Worm (Caenorhabditis elegans): ENCODE results near the gene skih-2.
A peak's percentile ranks its signal among the peaks of the same experiment; 100 is the strongest.

Gene skih-2

DNA sequence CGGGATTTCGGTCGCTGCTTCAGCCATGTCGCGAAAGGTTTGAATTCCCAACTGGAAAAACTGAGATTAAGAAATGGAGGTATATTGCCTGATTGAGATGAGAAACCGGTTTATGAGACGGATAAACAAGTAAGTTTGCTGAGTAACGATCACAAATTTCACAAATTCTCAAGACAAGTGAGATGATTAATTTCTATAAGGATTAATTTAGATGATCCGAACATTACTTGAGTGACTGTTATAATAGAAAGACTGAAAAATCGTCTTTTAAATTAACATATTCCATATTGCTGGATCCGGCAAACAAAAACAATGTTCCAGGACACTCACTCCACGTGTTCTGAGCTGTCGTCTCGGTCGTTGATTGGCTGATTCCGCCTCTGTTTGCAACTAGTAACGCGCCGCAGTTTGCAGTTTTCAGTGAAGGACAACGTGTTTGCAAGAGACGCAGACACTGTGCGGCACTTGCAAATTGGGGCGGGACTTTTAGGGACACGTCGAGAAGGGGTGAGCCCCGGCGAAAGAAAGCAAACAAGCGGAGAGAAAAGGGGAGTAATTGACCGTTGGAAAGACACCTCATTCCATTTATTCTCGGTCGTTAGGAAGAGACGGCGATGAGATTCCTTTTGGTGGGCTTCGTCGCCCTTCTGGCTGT lies 23.2 kb downstream of the skih-2 start, which contains the start of the genes imp-2 and enpl-1:
imp-2 (minus strand) TSS at position 51 of the 655 bp plus-strand sequence.
enpl-1 (plus strand) TSS at position 462 of the 655 bp plus-strand sequence.
- TF ChIP-seq ama-1 (optimal IDR thresholded peaks at IDR 0.05) (no peak), tbx-11 (GFP tag; IDR thresholded peaks at IDR 0.05) (no peak), hmg-4 (GFP tag; optimal IDR thresholded peaks at IDR 0.05) (peak; percentile 68), hmbx-1 (tag; optimal IDR thresholded peaks at IDR 0.05) (no peak), tra-4 (tag; optimal IDR thresholded peaks at IDR 0.05) (no peak), pes-1 (GFP tag; IDR thresholded peaks at IDR 0.05) (no peak), hnd-1 (tag; optimal IDR thresholded peaks at IDR 0.05) (no peak), aly-1 (tag; optimal IDR thresholded peaks at IDR 0.05) (peak; percentile 60), flt-1 (GFP tag; IDR thresholded peaks at IDR 0.05) (0 out of 2 replicates have a peak, but pooled peaks have one; percentile 36), sea-1 (GFP tag; conservative IDR thresholded peaks at IDR 0.05) (no peak), ets-7 (tag; optimal IDR thresholded peaks at IDR 0.05) (no peak), ceh-36 (tag; optimal IDR thresholded peaks at IDR 0.05) (no peak), scrt-1 (GFP tag; IDR thresholded peaks at IDR 0.05) (no peak), ceh-13 (GFP tag; optimal IDR thresholded peaks at IDR 0.05) (no peak), tbx-37 (GFP tag; conservative IDR thresholded peaks at IDR 0.05) (no peak), F13C5.2 (tag; optimal IDR thresholded peaks at IDR 0.05) (peak; percentile 86), B0310.2 (tag; optimal IDR thresholded peaks at IDR 0.05) (no peak)

DNA sequence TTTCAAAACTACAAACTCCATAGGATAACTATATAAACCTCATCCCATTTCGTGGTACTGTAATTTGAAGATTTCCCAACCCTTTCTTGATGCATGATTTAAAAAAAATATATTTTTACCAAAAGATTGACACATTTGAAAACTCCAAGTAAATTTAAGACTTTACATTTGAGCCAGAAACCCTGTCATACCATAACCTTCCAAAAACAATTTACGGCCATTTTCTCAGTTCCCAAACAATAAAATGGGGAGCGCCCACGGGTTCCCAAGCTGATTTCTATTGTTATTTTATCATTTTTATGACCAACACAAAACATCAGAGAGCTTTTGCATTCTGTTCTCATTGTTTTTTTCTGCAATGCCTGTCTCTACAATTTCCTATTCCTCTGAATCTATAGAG lies 29.5 kb downstream of the skih-2 start, which contains the start of gene clc-9:
clc-9 (plus strand) TSS at position 301 of the 400 bp plus-strand sequence.
- no peak for TF ChIP-seq ceh-13 (GFP tag; optimal IDR thresholded peaks at IDR 0.05)
- no peak for TF ChIP-seq tbx-11 (GFP tag; IDR thresholded peaks at IDR 0.05)
- no peak for TF ChIP-seq hmbx-1 (tag; optimal IDR thresholded peaks at IDR 0.05)
- TF ChIP-seq pes-1 (GFP tag; IDR thresholded peaks at IDR 0.05), result no peak

DNA sequence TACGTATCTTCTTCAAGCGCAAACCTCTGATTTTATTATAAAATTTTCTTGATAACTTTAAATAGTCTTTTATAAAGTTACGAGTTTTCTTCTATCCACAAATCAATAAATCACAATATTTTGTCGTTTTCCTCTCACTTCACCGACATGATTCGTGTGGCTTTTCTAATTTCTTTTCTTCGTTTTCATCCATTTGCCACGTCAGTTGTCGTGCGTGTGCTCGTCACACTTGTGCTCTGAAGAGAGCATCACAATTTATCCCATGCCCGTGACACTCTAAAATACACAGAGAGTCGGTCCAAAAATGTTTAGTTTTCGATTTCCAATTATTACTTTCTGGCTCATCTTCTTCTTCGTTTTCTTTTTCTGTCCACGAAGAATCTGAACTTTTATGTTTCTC lies 30.3 kb downstream of the skih-2 start:
- TF ChIP-seq ceh-13 (GFP tag; optimal IDR thresholded peaks at IDR 0.05) (no peak), tbx-37 (GFP tag; conservative IDR thresholded peaks at IDR 0.05) (no peak), B0310.2 (tag; optimal IDR thresholded peaks at IDR 0.05) (no peak), hnd-1 (tag; optimal IDR thresholded peaks at IDR 0.05) (no peak), scrt-1 (GFP tag; IDR thresholded peaks at IDR 0.05) (no peak), flt-1 (GFP tag; IDR thresholded peaks at IDR 0.05) (no peak), tbx-11 (GFP tag; IDR thresholded peaks at IDR 0.05) (no peak)

DNA sequence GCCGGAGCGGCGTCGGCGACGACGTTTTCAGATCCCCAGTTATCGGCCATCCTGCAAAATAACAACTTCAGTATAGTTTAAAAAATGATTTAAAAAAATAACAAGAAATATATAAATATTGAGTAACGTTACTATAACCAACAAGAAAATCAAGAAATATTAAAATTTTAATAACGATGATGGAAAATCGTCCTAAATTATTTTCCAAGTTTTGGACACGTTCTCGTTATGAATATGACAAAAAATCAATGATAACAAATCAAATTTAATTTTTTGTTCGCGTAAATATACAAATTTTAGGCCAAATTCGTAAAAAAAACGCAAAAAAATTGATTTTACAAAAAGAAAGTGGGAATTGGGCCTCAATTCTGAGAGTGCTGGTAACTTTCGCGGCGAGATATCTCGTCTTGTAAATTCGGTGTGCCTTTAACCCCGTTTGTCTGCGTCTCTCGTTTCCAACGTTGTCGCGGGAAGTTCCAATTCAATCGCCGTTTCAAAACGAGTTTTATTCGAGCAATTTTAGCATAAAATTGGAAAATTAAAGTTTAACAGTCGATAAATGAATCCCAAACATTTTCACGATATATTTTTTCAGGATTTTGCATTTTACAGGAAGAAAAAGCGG lies 31.1 kb downstream of the skih-2 start, which contains the start of gene rps-5:
rps-5 (minus strand) TSS at position 51 of the 625 bp plus-strand sequence.
- TF ChIP-seq tbx-11 (GFP tag; IDR thresholded peaks at IDR 0.05), result no peak
- no peak for TF ChIP-seq hmbx-1 (tag; optimal IDR thresholded peaks at IDR 0.05)
- no peak for TF ChIP-seq hnd-1 (tag; optimal IDR thresholded peaks at IDR 0.05)
- TF ChIP-seq ama-1 (optimal IDR thresholded peaks at IDR 0.05), result no peak
- no peak for TF ChIP-seq pes-1 (GFP tag; IDR thresholded peaks at IDR 0.05)
- no peak for TF ChIP-seq ets-7 (tag; optimal IDR thresholded peaks at IDR 0.05)
- TF ChIP-seq ceh-36 (tag; optimal IDR thresholded peaks at IDR 0.05), result no peak
- TF ChIP-seq sea-1 (GFP tag; conservative IDR thresholded peaks at IDR 0.05), result no peak
- no peak for TF ChIP-seq tbx-37 (GFP tag; conservative IDR thresholded peaks at IDR 0.05)
- no peak for TF ChIP-seq F13C5.2 (tag; optimal IDR thresholded peaks at IDR 0.05)
- TF ChIP-seq B0310.2 (tag; optimal IDR thresholded peaks at IDR 0.05), result no peak

DNA sequence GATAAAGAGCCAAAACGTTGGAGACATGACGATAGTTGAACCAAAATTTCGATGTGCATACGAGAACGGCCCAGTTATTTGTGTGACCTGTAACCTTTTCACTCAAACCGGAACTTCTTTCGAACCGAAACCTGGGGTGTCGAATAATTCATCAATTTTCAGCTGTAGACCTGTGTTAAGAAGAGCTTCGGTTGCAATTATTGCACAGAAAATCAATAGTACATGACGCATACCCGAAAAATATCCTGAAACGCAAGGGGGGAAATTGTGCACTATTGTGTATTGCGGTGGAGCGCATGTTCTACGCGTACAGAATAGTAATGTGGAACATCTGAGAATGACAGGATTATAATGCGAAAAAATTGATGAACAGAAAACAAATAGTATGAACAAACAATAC lies 32.4 kb downstream of the skih-2 start, which contains the start of gene pigk-1:
pigk-1 (minus strand) TSS at position 248 of the 400 bp plus-strand sequence.
- TF ChIP-seq tbx-37 (GFP tag; conservative IDR thresholded peaks at IDR 0.05) (no peak), hmg-4 (GFP tag; optimal IDR thresholded peaks at IDR 0.05) (no peak), aly-1 (tag; optimal IDR thresholded peaks at IDR 0.05) (no peak), sea-1 (GFP tag; conservative IDR thresholded peaks at IDR 0.05) (no peak), B0310.2 (tag; optimal IDR thresholded peaks at IDR 0.05) (no peak), F13C5.2 (tag; optimal IDR thresholded peaks at IDR 0.05) (no peak), tbx-11 (GFP tag; IDR thresholded peaks at IDR 0.05) (no peak)

DNA sequence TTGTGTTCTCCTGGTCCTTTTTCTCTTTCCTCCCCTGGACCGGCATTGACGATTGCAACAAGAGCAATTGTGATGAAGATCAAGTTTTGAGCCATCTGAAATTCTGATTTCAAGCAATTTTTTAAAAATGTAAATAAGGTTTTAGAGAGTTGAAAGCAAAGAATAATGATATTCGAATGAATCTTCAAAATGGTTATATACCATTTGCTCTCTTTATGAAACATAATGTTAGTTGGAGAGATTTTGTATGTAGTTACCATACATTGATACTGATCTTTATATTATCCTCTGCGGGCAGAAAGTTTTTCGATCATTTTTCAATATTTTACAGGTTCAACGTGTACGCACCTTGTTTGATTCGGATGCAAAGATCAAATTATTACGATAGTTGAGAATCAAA lies 36.4 kb downstream of the skih-2 start, which contains the start of gene srlf-24:
srlf-24 (minus strand) TSS at position 101 of the 400 bp plus-strand sequence.
- TF ChIP-seq flt-1 (GFP tag; IDR thresholded peaks at IDR 0.05), result no peak

DNA sequence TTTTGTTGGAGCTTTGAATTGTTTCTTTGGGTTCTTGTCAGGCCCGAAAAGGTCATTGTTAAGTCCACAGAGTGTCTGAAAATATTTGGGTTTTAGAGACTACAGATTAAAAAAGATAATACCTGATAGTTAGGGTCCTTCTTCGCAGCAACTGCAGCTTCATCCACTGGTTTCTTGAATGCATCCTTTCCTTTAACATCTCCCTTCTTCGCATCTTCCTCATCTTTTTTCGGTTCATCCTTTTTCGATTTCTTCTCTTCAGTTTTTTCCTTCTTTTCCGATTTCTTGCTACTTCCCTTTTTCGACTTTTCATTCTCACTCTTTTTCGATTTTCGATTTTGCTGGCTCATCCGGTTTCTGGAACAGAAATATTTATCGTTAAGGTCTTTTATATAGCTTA lies 38.7 kb downstream of the skih-2 start:
- TF ChIP-seq hmg-4 (GFP tag; optimal IDR thresholded peaks at IDR 0.05), result no peak
- no peak for TF ChIP-seq hmbx-1 (tag; optimal IDR thresholded peaks at IDR 0.05)

DNA sequence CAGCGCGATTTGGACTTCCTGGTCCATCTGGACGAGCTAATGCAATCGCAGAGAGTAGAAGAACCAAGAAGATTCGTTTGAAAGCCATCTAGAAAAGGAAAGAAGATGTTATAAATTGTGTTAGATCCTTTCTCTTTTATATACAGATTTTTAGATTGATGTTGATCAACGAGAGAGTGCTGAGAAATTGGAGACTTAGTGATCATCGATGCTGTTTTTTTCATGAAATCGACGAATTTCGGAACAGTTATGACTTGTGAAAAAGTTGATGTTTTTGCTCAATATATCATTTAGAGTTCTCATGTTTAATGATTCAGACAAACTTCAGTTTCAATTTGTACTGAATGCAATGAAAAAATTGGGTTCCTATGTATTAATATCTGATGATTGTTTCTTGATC lies 39.6 kb downstream of the skih-2 start, which contains the start of gene srlf-17:
srlf-17 (minus strand) TSS at position 101 of the 400 bp plus-strand sequence.
- TF ChIP-seq B0310.2 (tag; optimal IDR thresholded peaks at IDR 0.05), result no peak
- no peak for TF ChIP-seq hnd-1 (tag; optimal IDR thresholded peaks at IDR 0.05)

DNA sequence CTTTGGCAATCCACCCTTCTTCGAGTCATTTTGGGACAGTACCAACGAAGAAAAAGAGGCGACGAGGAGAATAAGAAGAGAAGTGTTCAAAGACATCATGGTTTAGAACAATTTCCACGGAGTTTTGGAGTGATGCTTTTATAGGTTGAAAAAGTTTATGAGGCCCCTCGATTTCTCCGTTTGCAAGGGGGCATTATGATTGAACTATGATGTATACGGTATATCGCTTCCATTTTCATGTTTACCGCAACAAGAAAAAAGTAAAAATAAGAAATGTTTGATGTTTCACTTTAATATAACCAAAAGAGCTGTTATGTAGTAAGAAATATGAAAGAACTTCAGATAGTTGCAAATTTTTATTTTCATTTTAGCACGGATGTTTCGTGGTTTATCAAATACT lies 40.8 kb downstream of the skih-2 start, which contains the start of gene srlf-18:
srlf-18 (minus strand) TSS at position 101 of the 400 bp plus-strand sequence.
- TF ChIP-seq hmg-4 (GFP tag; optimal IDR thresholded peaks at IDR 0.05), result no peak
- no peak for TF ChIP-seq flt-1 (GFP tag; IDR thresholded peaks at IDR 0.05)
- no peak for TF ChIP-seq ceh-36 (tag; optimal IDR thresholded peaks at IDR 0.05)
- TF ChIP-seq B0310.2 (tag; optimal IDR thresholded peaks at IDR 0.05), result no peak
- no peak for TF ChIP-seq ceh-13 (GFP tag; optimal IDR thresholded peaks at IDR 0.05)
- TF ChIP-seq scrt-1 (GFP tag; IDR thresholded peaks at IDR 0.05), result no peak
- TF ChIP-seq hmbx-1 (tag; optimal IDR thresholded peaks at IDR 0.05), result no peak
- no peak for TF ChIP-seq tbx-11 (GFP tag; IDR thresholded peaks at IDR 0.05)
- TF ChIP-seq aly-1 (tag; optimal IDR thresholded peaks at IDR 0.05), result no peak
- TF ChIP-seq sea-1 (GFP tag; conservative IDR thresholded peaks at IDR 0.05), result no peak
- no peak for TF ChIP-seq ets-7 (tag; optimal IDR thresholded peaks at IDR 0.05)
- no peak for TF ChIP-seq hnd-1 (tag; optimal IDR thresholded peaks at IDR 0.05)
- no peak for TF ChIP-seq tra-4 (tag; optimal IDR thresholded peaks at IDR 0.05)
- TF ChIP-seq pes-1 (GFP tag; IDR thresholded peaks at IDR 0.05), result no peak
- no peak for TF ChIP-seq tbx-37 (GFP tag; conservative IDR thresholded peaks at IDR 0.05)
- TF ChIP-seq F13C5.2 (tag; optimal IDR thresholded peaks at IDR 0.05), result no peak
- no peak for TF ChIP-seq ama-1 (optimal IDR thresholded peaks at IDR 0.05)
